Worm (Caenorhabditis elegans): ENCODE results near the gene asah-2.

DNA sequence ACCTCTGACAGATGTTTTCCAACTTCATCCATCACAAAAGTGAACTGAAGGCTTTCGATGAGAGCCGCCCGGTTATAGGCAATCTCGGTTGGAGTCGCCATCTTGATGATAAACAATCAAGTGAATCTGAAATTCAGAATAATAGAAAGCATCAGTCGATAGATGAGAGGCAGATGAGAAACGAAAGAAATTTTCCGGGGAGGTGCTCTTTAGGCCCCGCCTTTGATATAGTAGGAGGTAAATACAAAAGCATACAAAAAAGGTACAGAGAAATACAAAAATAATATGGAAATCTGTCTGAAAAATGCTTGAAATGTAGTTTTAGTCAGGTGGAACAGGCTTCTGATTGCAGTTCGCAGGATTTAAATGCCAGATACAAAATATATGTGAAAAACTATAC, 43.2 kb downstream of the asah-2 start, which contains the start of gene srd-1:
- no peak for TF ChIP-seq crh-2 (tag; optimal IDR thresholded peaks at IDR 0.05)
- TF ChIP-seq nhr-10 (tag; optimal IDR thresholded peaks at IDR 0.05) = no peak
- TF ChIP-seq Y55F3AM.14 (GFP tag; optimal IDR thresholded peaks at IDR 0.05) = no peak
- no peak for TF ChIP-seq zag-1 (tag; optimal IDR thresholded peaks at IDR 0.05)
- TF ChIP-seq nhr-11 (tag; optimal IDR thresholded peaks at IDR 0.05) = no peak
- no peak for TF ChIP-seq elt-1 (tag; optimal IDR thresholded peaks at IDR 0.05)
- no peak for TF ChIP-seq ceh-82 (tag; optimal IDR thresholded peaks at IDR 0.05)
- no peak for TF ChIP-seq lin-39 (tag; optimal IDR thresholded peaks at IDR 0.05)
- TF ChIP-seq nhr-237 (tag; optimal IDR thresholded peaks at IDR 0.05) = no peak
